Worm (Caenorhabditis elegans): ENCODE results near the gene fndc-1.

DNA sequence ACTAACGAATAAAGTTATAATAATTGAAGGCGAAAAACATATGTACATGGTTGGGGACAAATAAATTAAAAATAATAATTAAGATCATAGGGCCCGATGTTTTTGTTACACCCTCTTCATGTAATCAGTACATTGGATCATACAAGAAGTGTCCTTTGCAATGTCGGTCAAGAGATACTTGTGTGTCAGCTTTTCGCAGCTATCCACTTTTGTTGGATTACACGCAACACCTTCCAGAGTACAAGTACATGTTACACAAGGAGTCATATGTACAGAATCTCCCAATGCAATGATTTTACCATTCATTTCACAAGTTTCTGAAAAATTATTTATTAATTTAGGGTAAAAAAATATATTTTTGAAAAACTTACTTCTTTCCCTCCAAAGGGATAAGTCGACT is 3.8 kb upstream of the fndc-1 start:
- TF ChIP-seq tab-1 (GFP tag; IDR thresholded peaks at IDR 0.05) (no peak), T22C8.4 (GFP tag; IDR thresholded peaks at IDR 0.05) (no peak), ztf-29 (GFP tag; IDR thresholded peaks at IDR 0.05) (no peak), med-1 (GFP tag; optimal IDR thresholded peaks at IDR 0.05; ENCODE audit: insufficient read depth) (no peak), ref-1 (GFP tag; conservative IDR thresholded peaks at IDR 0.05) (no peak)
